Worm (Caenorhabditis elegans) whole organism, L4 larva: ENCODE measurements around the gene hyl-1.

Experiments used
- D1046.2 ChIP-seq: fragments of 200-800 bp; sonication (Bioruptor generic); IDR thresholded peaks from 2 replicates; pipeline ENCODE4 v1.3.6; 2022; ENCODE audit warnings: missing genetic modification characterization, missing compliant biosample characterization
- F10B5.3 ChIP-seq: sonication (generic microtip); optimal IDR thresholded peaks from 2 replicates; lab custom pipeline; 2016; ENCODE audit warnings: mild to moderate bottlenecking, missing genetic modification characterization, missing compliant biosample characterization
- F26F4.8 ChIP-seq: fragments of 200-800 bp; sonication (Bioruptor generic); conservative IDR thresholded peaks from 2 replicates; pipeline ENCODE4 v1.3.6; 2022; ENCODE audit warnings: missing genetic modification characterization, missing compliant biosample characterization
- F49E8.2 ChIP-seq: sonication (generic microtip); optimal IDR thresholded peaks from 2 replicates; lab custom pipeline; 2016; ENCODE audit warnings: missing compliant biosample characterization, mild to moderate bottlenecking, missing genetic modification characterization, borderline replicate concordance
- T20F7.1 ChIP-seq: fragments of 200-800 bp; sonication (Bioruptor generic); optimal IDR thresholded peaks from 2 replicates; lab custom pipeline; 2018; ENCODE audit warnings: mild to moderate bottlenecking, missing genetic modification characterization, missing compliant biosample characterization
- aha-1 ChIP-seq: fragments of 150-350 bp; peaks from one replicate; lab custom pipeline; 2014; ENCODE audit warnings: missing biosample characterization, missing genetic modification characterization
- ama-1 ChIP-seq: fragments of 150-350 bp; optimal IDR thresholded peaks from 2 replicates; lab custom pipeline; 2014; ENCODE audit warnings: inconsistent platforms, mixed read lengths
- attf-4 ChIP-seq: sonication (generic microtip); optimal IDR thresholded peaks from 3 replicates; lab custom pipeline; 2017; ENCODE audit warnings: missing biosample characterization, missing genetic modification characterization
- ceh-20 ChIP-seq: fragments of 200-800 bp; sonication (Bioruptor generic); IDR thresholded peaks from 2 replicates; pipeline ENCODE4 v1.3.6; 2022; ENCODE audit warnings: missing genetic modification reagents, missing genetic modification characterization, missing compliant biosample characterization
- ceh-32 ChIP-seq: sonication (generic microtip); optimal IDR thresholded peaks from 2 replicates; lab custom pipeline; 2016; ENCODE audit warnings: mild to moderate bottlenecking, missing genetic modification characterization, missing compliant biosample characterization; ENCODE audit not compliant: poor library complexity
- ceh-62 ChIP-seq: sonication (generic microtip); optimal IDR thresholded peaks from 2 replicates; lab custom pipeline; 2017; ENCODE audit warnings: missing biosample characterization, missing genetic modification characterization
- ceh-82 ChIP-seq: sonication (generic microtip); optimal IDR thresholded peaks from 2 replicates; lab custom pipeline; 2017; ENCODE audit warnings: missing biosample characterization, missing genetic modification characterization
- ces-1 ChIP-seq: fragments of 150-350 bp; sonication (generic microtip); optimal IDR thresholded peaks from 4 replicates; lab custom pipeline; 2014; ENCODE audit warnings: missing biosample characterization, missing genetic modification reagents, missing genetic modification characterization
- cey-2 ChIP-seq: sonication (generic microtip); optimal IDR thresholded peaks from 3 replicates; lab custom pipeline; 2017; ENCODE audit warnings: missing genetic modification characterization, mild to moderate bottlenecking, missing compliant biosample characterization, antibody characterized with exemption, borderline replicate concordance; ENCODE audit not compliant: insufficient read depth
- daf-16 ChIP-seq, 3 experiments: sonication (generic microtip); optimal IDR thresholded peaks; 2 replicates each; lab custom pipeline; 2016 to 2017; ENCODE audit warnings: missing genetic modification characterization in 3 of 3, missing genetic modification reagents in 3 of 3, mild to moderate bottlenecking in 2 of 3, missing compliant biosample characterization in 2 of 3, missing biosample characterization in 1 of 3, moderate library complexity in 1 of 3
- daf-8 ChIP-seq: fragments of 200-800 bp; sonication (Bioruptor generic); IDR thresholded peaks from 2 replicates; pipeline ENCODE4 v1.3.6; 2022; ENCODE audit warnings: missing genetic modification characterization, missing compliant biosample characterization
- dmd-6 ChIP-seq: fragments of 200-800 bp; sonication (Bioruptor generic); IDR thresholded peaks from 2 replicates; pipeline ENCODE4 v1.3.6; 2022; ENCODE audit warnings: missing genetic modification reagents, missing genetic modification characterization, missing compliant biosample characterization
- dmd-8 ChIP-seq: fragments of 200-800 bp; sonication (Bioruptor generic); IDR thresholded peaks from 2 replicates; pipeline ENCODE4 v1.3.6; 2022; ENCODE audit warnings: missing genetic modification characterization, missing compliant biosample characterization
- egl-43 ChIP-seq: fragments of 200-800 bp; sonication (Bioruptor generic); IDR thresholded peaks from 2 replicates; pipeline ENCODE4 v1.3.6; 2022; ENCODE audit warnings: missing genetic modification reagents, missing genetic modification characterization, missing compliant biosample characterization
- hlh-11 ChIP-seq: fragments of 200-800 bp; sonication (Bioruptor generic); optimal IDR thresholded peaks from 2 replicates; lab custom pipeline; 2018; ENCODE audit warnings: mild to moderate bottlenecking, missing genetic modification characterization, missing compliant biosample characterization
- hlh-30 ChIP-seq: sonication (generic microtip); optimal IDR thresholded peaks from 2 replicates; lab custom pipeline; 2017; ENCODE audit warnings: antibody characterized with exemption, mild to moderate bottlenecking, missing genetic modification characterization, missing compliant biosample characterization; ENCODE audit not compliant: insufficient read depth
- jun-1 ChIP-seq: fragments of 150-350 bp; optimal IDR thresholded peaks from 2 replicates; lab custom pipeline; 2014; ENCODE audit warnings: missing biosample characterization, missing genetic modification reagents, missing genetic modification characterization
- lin-13 ChIP-seq: fragments of 150-350 bp; optimal IDR thresholded peaks from 2 replicates; lab custom pipeline; 2014; ENCODE audit warnings: missing biosample characterization, missing genetic modification reagents, missing genetic modification characterization
- lin-15B ChIP-seq: fragments of 150-350 bp; sonication (generic microtip); optimal IDR thresholded peaks from 3 replicates; lab custom pipeline; 2014; ENCODE audit warnings: missing biosample characterization, missing genetic modification characterization
- lin-38 ChIP-seq: fragments of 200-800 bp; sonication (Bioruptor generic); IDR thresholded peaks from 2 replicates; pipeline ENCODE4 v1.3.6; 2022; ENCODE audit warnings: missing genetic modification reagents, missing genetic modification characterization, missing compliant biosample characterization
- madf-5 ChIP-seq, 2 experiments: fragments of 200-800 bp; sonication (Bioruptor generic); IDR thresholded peaks; 2 replicates each; pipeline ENCODE4 v1.3.6; 2022; ENCODE audit warnings: missing compliant biosample characterization in 2 of 2, missing genetic modification characterization in 2 of 2
- madf-9 ChIP-seq: fragments of 200-800 bp; sonication (Bioruptor generic); conservative IDR thresholded peaks from 2 replicates; pipeline ENCODE4 v1.3.6; 2022; ENCODE audit warnings: missing genetic modification reagents, missing genetic modification characterization, missing compliant biosample characterization
- mep-1 ChIP-seq: fragments of 150-350 bp; sonication (generic microtip); optimal IDR thresholded peaks from 3 replicates; lab custom pipeline; 2014; ENCODE audit warnings: missing biosample characterization, missing genetic modification characterization
- mes-2 ChIP-seq: sonication (generic microtip); optimal IDR thresholded peaks from 2 replicates; lab custom pipeline; 2016; ENCODE audit warnings: missing genotype, mild to moderate bottlenecking, missing genetic modification characterization, missing compliant biosample characterization; ENCODE audit not compliant: poor library complexity, severe bottlenecking
- mxl-3 ChIP-seq: fragments of 200-800 bp; sonication (Bioruptor generic); optimal IDR thresholded peaks from 2 replicates; lab custom pipeline; 2018; ENCODE audit warnings: mild to moderate bottlenecking, missing genetic modification characterization, missing compliant biosample characterization
- nhr-111 ChIP-seq: fragments of 200-800 bp; sonication (Bioruptor generic); optimal IDR thresholded peaks from 2 replicates; lab custom pipeline; 2018; ENCODE audit warnings: mild to moderate bottlenecking, missing genetic modification characterization, missing compliant biosample characterization
- nhr-237 ChIP-seq: sonication (generic microtip); optimal IDR thresholded peaks from 2 replicates; lab custom pipeline; 2017; ENCODE audit warnings: missing biosample characterization, missing genetic modification characterization
- nhr-25 ChIP-seq: sonication (generic microtip); optimal IDR thresholded peaks from 2 replicates; lab custom pipeline; 2017; ENCODE audit warnings: missing genetic modification characterization, mild to moderate bottlenecking, missing compliant biosample characterization, antibody characterized with exemption, moderate library complexity, borderline replicate concordance; ENCODE audit not compliant: insufficient read depth
- nhr-28 ChIP-seq: fragments of 150-350 bp; optimal IDR thresholded peaks from 2 replicates; lab custom pipeline; 2014; ENCODE audit warnings: missing biosample characterization, missing genetic modification characterization
- nhr-76 ChIP-seq: fragments of 150-350 bp; optimal IDR thresholded peaks from 2 replicates; lab custom pipeline; 2014; ENCODE audit warnings: missing biosample characterization, missing genetic modification characterization
- nhr-77 ChIP-seq: fragments of 150-350 bp; optimal IDR thresholded peaks from 2 replicates; lab custom pipeline; 2014; ENCODE audit warnings: missing biosample characterization, missing genetic modification characterization
- php-3 ChIP-seq: fragments of 200-800 bp; sonication (Bioruptor generic); IDR thresholded peaks from 2 replicates; pipeline ENCODE4 v1.3.6; 2022; ENCODE audit warnings: missing genetic modification reagents, missing genetic modification characterization, missing compliant biosample characterization
- pqm-1 ChIP-seq: sonication (generic microtip); optimal IDR thresholded peaks from 2 replicates; lab custom pipeline; 2017; ENCODE audit warnings: missing biosample characterization, missing genetic modification characterization
- saeg-2 ChIP-seq: fragments of 200-800 bp; sonication (Bioruptor generic); IDR thresholded peaks from 2 replicates; pipeline ENCODE4 v1.3.6; 2022; ENCODE audit warnings: missing genetic modification reagents, missing genetic modification characterization, missing compliant biosample characterization
- spr-1 ChIP-seq: sonication (generic microtip); optimal IDR thresholded peaks from 2 replicates; lab custom pipeline; 2016; ENCODE audit warnings: mild to moderate bottlenecking, missing genetic modification characterization, missing compliant biosample characterization
- tag-97 ChIP-seq: fragments of 200-800 bp; sonication (Bioruptor generic); IDR thresholded peaks from 2 replicates; pipeline ENCODE4 v1.3.6; 2022; ENCODE audit warnings: missing genetic modification characterization, missing compliant biosample characterization
- tra-1 ChIP-seq: fragments of 200-800 bp; sonication (Bioruptor generic); IDR thresholded peaks from 2 replicates; pipeline ENCODE4 v1.3.6; 2022; ENCODE audit warnings: missing genetic modification reagents, missing genetic modification characterization, missing compliant biosample characterization
- unc-130 ChIP-seq: sonication (generic microtip); optimal IDR thresholded peaks from 2 replicates; lab custom pipeline; 2016; ENCODE audit warnings: missing genetic modification reagents, missing genetic modification characterization, missing compliant biosample characterization
- zfp-2 ChIP-seq: sonication (generic microtip); optimal IDR thresholded peaks from 2 replicates; lab custom pipeline; 2016; ENCODE audit warnings: mild to moderate bottlenecking, missing genetic modification characterization, missing compliant biosample characterization
- ztf-11 ChIP-seq: fragments of 150-350 bp; optimal IDR thresholded peaks from 2 replicates; lab custom pipeline; 2014; ENCODE audit warnings: missing biosample characterization, missing genetic modification characterization

The hyl-1 gene

DNA sequence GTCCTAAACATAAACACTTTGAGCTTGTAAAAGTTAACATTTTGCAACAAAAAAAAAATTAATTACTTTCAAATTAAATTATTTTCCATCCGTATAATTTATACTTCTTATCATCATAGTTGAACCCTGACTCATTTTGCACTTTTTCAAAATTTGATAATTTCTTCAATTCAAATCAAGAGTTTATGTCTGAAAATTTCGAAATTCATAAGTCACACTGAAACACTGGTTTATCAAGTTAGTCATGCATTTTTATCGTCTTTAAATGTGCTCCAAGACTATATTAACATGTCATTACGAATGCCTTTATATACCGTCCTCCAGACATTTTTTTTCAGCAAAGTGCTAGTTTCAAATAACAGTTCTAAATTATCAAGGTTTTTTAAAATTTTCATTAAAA lies 722 bp downstream of the hyl-1 start (continued):
- TF ChIP-seq dmd-6 (GFP tag; lab: Robert Waterston, UW), result peak; percentile 80
- TF ChIP-seq zfp-2 (tag; lab: Kevin White, UChicago), result no peak
- TF ChIP-seq ama-1, result no peak
- TF ChIP-seq nhr-25 (tag; lab: Kevin White, UChicago), result no peak
- no peak for TF ChIP-seq cey-2 (tag; lab: Kevin White, UChicago)
- no peak for TF ChIP-seq mep-1 (tag; lab: Kevin White, UChicago)
- TF ChIP-seq ceh-62 (tag; lab: Kevin White, UChicago), result no peak
- TF ChIP-seq mes-2 (tag; lab: Kevin White, UChicago), result no peak
- no peak for TF ChIP-seq attf-4 (tag; lab: Kevin White, UChicago)
- TF ChIP-seq nhr-28 (tag; lab: Kevin White, UChicago), result peak; percentile 81
- no peak for TF ChIP-seq ceh-82
- TF ChIP-seq lin-15B (tag; lab: Kevin White, UChicago), result no peak
- no peak for TF ChIP-seq lin-13
- TF ChIP-seq ceh-20 (GFP tag; lab: Robert Waterston, UW), result no peak
- TF ChIP-seq T20F7.1 (GFP tag; lab: Kevin White, UChicago), result no peak
- TF ChIP-seq madf-9 (GFP tag; lab: Robert Waterston, UW), result no peak
- TF ChIP-seq D1046.2 (GFP tag; lab: Robert Waterston, UW), result no peak
- no peak for TF ChIP-seq saeg-2 (GFP tag; lab: Robert Waterston, UW)
- no peak for TF ChIP-seq F26F4.8 (GFP tag; lab: Robert Waterston, UW)
- peak; percentile 36 for TF ChIP-seq hlh-11 (tag; lab: Kevin White, UChicago)
- TF ChIP-seq nhr-77 (tag; lab: Kevin White, UChicago), result peak; percentile 24
- TF ChIP-seq nhr-76, result no peak
- TF ChIP-seq aha-1 (tag; lab: Kevin White, UChicago), result no peak
- peak; percentile 1 for TF ChIP-seq hlh-30
- TF ChIP-seq tra-1 (GFP tag; lab: Robert Waterston, UW), result no peak
- TF ChIP-seq dmd-8 (GFP tag; lab: Robert Waterston, UW), result no peak
- no peak for TF ChIP-seq ces-1 (GFP tag; lab: Kevin White, UChicago)
- no peak for TF ChIP-seq daf-8
- TF ChIP-seq lin-38, result no peak
- no peak for TF ChIP-seq nhr-237 (tag; lab: Kevin White, UChicago)
- TF ChIP-seq unc-130 (GFP tag; lab: Kevin White, UChicago), result no peak
- no peak for TF ChIP-seq spr-1 (tag; lab: Kevin White, UChicago)
- TF ChIP-seq pqm-1 (tag; lab: Kevin White, UChicago), result peak; percentile 94
- TF ChIP-seq tag-97 (GFP tag; lab: Robert Waterston, UW), result no peak
- TF ChIP-seq nhr-111 (GFP tag; lab: Kevin White, UChicago), result no peak
- peak; percentile 53 for TF ChIP-seq php-3
- no peak for TF ChIP-seq ceh-32 (tag; lab: Kevin White, UChicago)
- no peak for TF ChIP-seq egl-43 (GFP tag; lab: Robert Waterston, UW)
- TF ChIP-seq F49E8.2 (tag; lab: Kevin White, UChicago), result no peak
- no peak for TF ChIP-seq mxl-3
- no peak for TF ChIP-seq daf-16 (GFP tag; optimal IDR thresholded peaks at IDR 0.05; lab: Kevin White, UChicago)
- TF ChIP-seq daf-16 (tag; optimal IDR thresholded peaks at IDR 0.05; lab: Kevin White, UChicago), result peak; percentile 21
- TF ChIP-seq jun-1 (tag; lab: Kevin White, UChicago), result no peak
- no peak for TF ChIP-seq F10B5.3 (tag; lab: Kevin White, UChicago)
- TF ChIP-seq ztf-11, result no peak
- TF ChIP-seq madf-5 (GFP tag; IDR thresholded peaks at IDR 0.05; lab: Robert Waterston, UW), result no peak
